Worm (Caenorhabditis elegans) whole organism, young adult: ENCODE measurements around the gene K08B12.3.

Experiments used
- ceh-79 ChIP-seq: sonication (generic microtip); optimal IDR thresholded peaks from 2 replicates; lab custom pipeline; 2017; ENCODE audit warnings: mild to moderate bottlenecking, missing genetic modification characterization, missing compliant biosample characterization
- dpl-1 ChIP-seq: fragments of 150-350 bp; optimal IDR thresholded peaks from 2 replicates; lab custom pipeline; 2014; ENCODE audit warnings: missing biosample characterization, missing genetic modification reagents, missing genetic modification characterization
- snpc-4 ChIP-seq, 5 experiments: fragments of 150-350 bp in 1 of 5; sonication (generic microtip) in 4 of 5; optimal IDR thresholded peaks; 2 replicates each; lab custom pipeline; 2014 to 2018; ENCODE audit warnings: missing genetic modification characterization in 5 of 5, missing biosample characterization in 3 of 5, antibody characterized with exemption in 2 of 5, mild to moderate bottlenecking in 2 of 5, missing compliant biosample characterization in 2 of 5, missing genotype in 2 of 5, moderate library complexity in 2 of 5, missing genetic modification reagents in 1 of 5

DNA sequence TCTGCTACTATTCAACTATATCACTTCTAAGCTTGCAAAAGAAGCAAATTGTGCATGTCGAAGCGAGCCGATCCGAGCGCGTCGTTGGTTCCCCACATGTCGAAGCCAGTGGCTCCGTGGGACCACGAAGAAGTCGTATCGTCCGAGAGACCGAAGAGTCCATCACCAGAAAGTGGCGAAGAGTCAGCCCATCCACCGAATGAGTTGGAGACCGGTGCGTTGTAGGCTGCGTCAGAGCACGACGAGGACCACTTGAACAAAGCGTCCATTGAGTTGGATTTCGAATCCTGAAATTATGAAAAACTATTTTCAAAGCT lies 11.0 kb upstream of the K08B12.3 start:
- TF ChIP-seq ceh-79 (tag; lab: Kevin White, UChicago) (no peak), snpc-4 (GFP tag; optimal IDR thresholded peaks at IDR 0.05; lab: Kevin White, UChicago) (no peak), snpc-4 (tag; optimal IDR thresholded peaks at IDR 0.05; lab: Kevin White, UChicago) (no peak), dpl-1 (GFP tag; lab: Kevin White, UChicago) (no peak)
